Fruit fly (Drosophila melanogaster): ENCODE measurements around the gene Dbct.

Gene Dbct

dm6 chrX:15043013-15043699 is 42.8 kb upstream of the Dbct start (continued):
- TF ChIP-seq CG2712 (tag; optimal IDR thresholded peaks at IDR 0.05) (peak; percentile 64), scrt (GFP tag; optimal IDR thresholded peaks at IDR 0.05) (peak; percentile 69), CG9797 (GFP tag; optimal IDR thresholded peaks at IDR 0.05) (no peak), Dref (GFP tag; IDR thresholded peaks at IDR 0.05) (no peak), Side (GFP tag; optimal IDR thresholded peaks at IDR 0.05) (peak; percentile 79), CG13123 (GFP tag; optimal IDR thresholded peaks at IDR 0.05) (peak; percentile 86), CG17385 (GFP tag; optimal IDR thresholded peaks at IDR 0.05) (peak; percentile 79), CG7372 (GFP tag; IDR thresholded peaks at IDR 0.05) (no peak; the same call in 1 of the 2 replicates), salm (tag; optimal IDR thresholded peaks at IDR 0.05) (peak; percentile 84), Hand (GFP tag; optimal IDR thresholded peaks at IDR 0.05) (peak; percentile 55), odd (GFP tag; optimal IDR thresholded peaks at IDR 0.05) (peak; percentile 91), Meics (GFP tag; optimal IDR thresholded peaks at IDR 0.05) (peak; percentile 85), Ets97D (GFP tag; optimal IDR thresholded peaks at IDR 0.05) (peak; percentile 33), croc (GFP tag; conservative IDR thresholded peaks at IDR 0.05) (0 out of 3 replicates have a peak, but pooled peaks have one; percentile 22), jigr1 (GFP tag; IDR thresholded peaks at IDR 0.05) (no peak), CG13287 (GFP tag; IDR thresholded peaks at IDR 0.05; ENCODE audit: partially characterized antibody) (no peak), CG6272 (GFP tag; IDR thresholded peaks at IDR 0.05) (no peak), CG15696 (tag; optimal IDR thresholded peaks at IDR 0.05) (peak; percentile 75), gro (GFP tag; optimal IDR thresholded peaks at IDR 0.05) (peak; percentile 46), Scr (GFP tag; IDR thresholded peaks at IDR 0.05; ENCODE audit: partially characterized antibody) (no peak), cg (GFP tag; optimal IDR thresholded peaks at IDR 0.05) (no peak), Hey (tag; optimal IDR thresholded peaks at IDR 0.05) (peak; percentile 80), sisA (GFP tag; IDR thresholded peaks at IDR 0.05) (no peak), CG4707 (GFP tag; optimal IDR thresholded peaks at IDR 0.05) (peak; percentile 93), MESR4 (GFP tag; optimal IDR thresholded peaks at IDR 0.05) (peak; percentile 14), CHES-1-like (GFP tag; optimal IDR thresholded peaks at IDR 0.05) (peak; percentile 79), Antp (GFP tag; optimal IDR thresholded peaks at IDR 0.05) (peak; percentile 56), CG1647 (GFP tag; optimal IDR thresholded peaks at IDR 0.05) (peak; percentile 89), Mes4 (GFP tag; optimal IDR thresholded peaks at IDR 0.05) (peak; percentile 90), Mad (GFP tag; optimal IDR thresholded peaks at IDR 0.05) (peak; percentile 58), pros (GFP tag; optimal IDR thresholded peaks at IDR 0.05) (no peak), chn (GFP tag; optimal IDR thresholded peaks at IDR 0.05) (peak; percentile 1), CG14965 (GFP tag; optimal IDR thresholded peaks at IDR 0.05; ENCODE audit: borderline replicate concordance) (peak; percentile 81), Awh (GFP tag; IDR thresholded peaks at IDR 0.05) (peak; percentile 93), CG4360 (GFP tag; IDR thresholded peaks at IDR 0.05) (peak; percentile 72), sug (tag; optimal IDR thresholded peaks at IDR 0.05) (peak; percentile 45), ssp (GFP tag; IDR thresholded peaks at IDR 0.05) (peak; percentile 20), CG12744 (GFP tag; optimal IDR thresholded peaks at IDR 0.05) (peak; percentile 75), CG17829 (tag; optimal IDR thresholded peaks at IDR 0.05) (peak; percentile 19), schlank (tag; optimal IDR thresholded peaks at IDR 0.05) (peak; percentile 81), Bteb2 (GFP tag; optimal IDR thresholded peaks at IDR 0.05) (peak; percentile 51), slou (GFP tag; optimal IDR thresholded peaks at IDR 0.05) (peak; percentile 75), Drgx (GFP tag; IDR thresholded peaks at IDR 0.05) (peak; percentile 86), CG33557 (GFP tag; optimal IDR thresholded peaks at IDR 0.05) (peak; percentile 88), dimm (GFP tag; IDR thresholded peaks at IDR 0.05) (no peak), Hmx (GFP tag; optimal IDR thresholded peaks at IDR 0.05) (no peak), Ssrp (tag; optimal IDR thresholded peaks at IDR 0.05) (no peak), sens-2 (GFP tag; IDR thresholded peaks at IDR 0.05) (0 out of 2 replicates have a peak, but pooled peaks have one; percentile 20), Med (GFP tag) (peak; percentile 96), BEAF-32 (GFP tag; optimal IDR thresholded peaks at IDR 0.05) (no peak)

Measured in whole organism, embryonic.